Worm (Caenorhabditis elegans) whole organism, late embryonic: ENCODE measurements around the gene C40H1.9.

ENCODE experiments used
- C38D4.7 ChIP-seq: fragments of 200-800 bp; sonication (Bioruptor generic); optimal IDR thresholded peaks from 2 replicates; lab custom pipeline; 2018; ENCODE audit warnings: mild to moderate bottlenecking, missing genetic modification characterization, moderate library complexity, missing compliant biosample characterization
- T23F11.4 ChIP-seq: fragments of 200-800 bp; sonication (Bioruptor generic); optimal IDR thresholded peaks from 2 replicates; lab custom pipeline; 2018; ENCODE audit warnings: mild to moderate bottlenecking, missing genetic modification characterization, missing compliant biosample characterization
- Y22D7AL.16 ChIP-seq: sonication (generic microtip); optimal IDR thresholded peaks from 2 replicates; lab custom pipeline; 2016; ENCODE audit warnings: missing genetic modification characterization, missing compliant biosample characterization
- ahr-1 ChIP-seq: sonication (generic microtip); optimal IDR thresholded peaks from 2 replicates; lab custom pipeline; 2016; ENCODE audit warnings: missing genetic modification characterization, missing compliant biosample characterization
- ceh-14 ChIP-seq: sonication (generic microtip); optimal IDR thresholded peaks from 2 replicates; lab custom pipeline; 2016; ENCODE audit warnings: missing genotype, missing genetic modification characterization, missing compliant biosample characterization
- ceh-18 ChIP-seq: sonication (generic microtip); optimal IDR thresholded peaks from 2 replicates; lab custom pipeline; 2016; ENCODE audit warnings: missing genetic modification characterization, missing compliant biosample characterization
- ceh-22 ChIP-seq: sonication (generic microtip); optimal IDR thresholded peaks from 2 replicates; lab custom pipeline; 2017; ENCODE audit warnings: missing biosample characterization, missing genetic modification characterization
- ceh-30 ChIP-seq: fragments of 150-350 bp; optimal IDR thresholded peaks from 2 replicates; lab custom pipeline; 2014; ENCODE audit warnings: missing biosample characterization, missing genetic modification characterization
- ceh-34 ChIP-seq: sonication (generic microtip); optimal IDR thresholded peaks from 2 replicates; lab custom pipeline; 2016; ENCODE audit warnings: mild to moderate bottlenecking, missing genetic modification characterization, missing compliant biosample characterization
- ceh-48 ChIP-seq: sonication (generic microtip); optimal IDR thresholded peaks from 2 replicates; lab custom pipeline; 2016; ENCODE audit warnings: missing genetic modification characterization, inconsistent platforms, missing compliant biosample characterization
- che-1 ChIP-seq: sonication (generic microtip); optimal IDR thresholded peaks from 2 replicates; lab custom pipeline; 2016; ENCODE audit warnings: mild to moderate bottlenecking, missing genetic modification characterization, missing compliant biosample characterization
- dmd-4 ChIP-seq: sonication (generic microtip); optimal IDR thresholded peaks from 2 replicates; lab custom pipeline; 2016; ENCODE audit warnings: borderline replicate concordance, missing genetic modification characterization, missing compliant biosample characterization
- dve-1 ChIP-seq: sonication (generic microtip); optimal IDR thresholded peaks from 2 replicates; lab custom pipeline; 2017; ENCODE audit warnings: antibody characterized with exemption, mild to moderate bottlenecking, missing genetic modification characterization, missing compliant biosample characterization
- elt-2 ChIP-seq: sonication (generic microtip); optimal IDR thresholded peaks from 2 replicates; lab custom pipeline; 2016; ENCODE audit warnings: missing genetic modification reagents, missing genetic modification characterization, missing compliant biosample characterization
- elt-4 ChIP-seq: sonication (generic microtip); optimal IDR thresholded peaks from 2 replicates; lab custom pipeline; 2016; ENCODE audit warnings: missing genetic modification characterization, missing compliant biosample characterization
- ets-4 ChIP-seq: sonication (generic microtip); optimal IDR thresholded peaks from 2 replicates; lab custom pipeline; 2016; ENCODE audit warnings: missing genetic modification characterization, missing compliant biosample characterization
- eyg-1 ChIP-seq: sonication (generic microtip); optimal IDR thresholded peaks from 2 replicates; lab custom pipeline; 2016; ENCODE audit warnings: missing genotype, missing genetic modification characterization, missing compliant biosample characterization
- fax-1 ChIP-seq: sonication (generic microtip); optimal IDR thresholded peaks from 2 replicates; lab custom pipeline; 2016; ENCODE audit warnings: missing genotype, missing genetic modification characterization, missing compliant biosample characterization
- fkh-10 ChIP-seq: fragments of 150-350 bp; optimal IDR thresholded peaks from 2 replicates; lab custom pipeline; 2014; ENCODE audit warnings: missing biosample characterization, missing genetic modification reagents, missing genetic modification characterization
- hlh-13 ChIP-seq: fragments of 200-800 bp; sonication (Bioruptor generic); optimal IDR thresholded peaks from 2 replicates; lab custom pipeline; 2018; ENCODE audit warnings: mild to moderate bottlenecking, missing genetic modification characterization, missing compliant biosample characterization
- hlh-30 ChIP-seq: sonication (generic microtip); optimal IDR thresholded peaks from 2 replicates; lab custom pipeline; 2017; ENCODE audit warnings: antibody characterized with exemption, missing genetic modification characterization, missing compliant biosample characterization; ENCODE audit not compliant: insufficient read depth
- hlh-8 ChIP-seq: sonication (generic microtip); optimal IDR thresholded peaks from 2 replicates; lab custom pipeline; 2016; ENCODE audit warnings: missing genotype, missing genetic modification characterization, missing compliant biosample characterization
- lin-11 ChIP-seq: fragments of 200-800 bp; sonication (Bioruptor generic); optimal IDR thresholded peaks from 2 replicates; lab custom pipeline; 2018; ENCODE audit warnings: mild to moderate bottlenecking, missing genetic modification characterization, missing compliant biosample characterization
- madf-2 ChIP-seq: sonication (generic microtip); optimal IDR thresholded peaks from 2 replicates; lab custom pipeline; 2017; ENCODE audit warnings: missing genetic modification characterization, missing compliant biosample characterization
- mec-3 ChIP-seq: sonication (generic microtip); optimal IDR thresholded peaks from 2 replicates; lab custom pipeline; 2016; ENCODE audit warnings: borderline replicate concordance, missing genetic modification characterization, missing compliant biosample characterization
- nfya-1 ChIP-seq: sonication (generic microtip); optimal IDR thresholded peaks from 2 replicates; lab custom pipeline; 2017; ENCODE audit warnings: missing genetic modification characterization, mild to moderate bottlenecking, missing compliant biosample characterization, antibody characterized with exemption, moderate library complexity
- nhr-232 ChIP-seq: sonication (generic microtip); optimal IDR thresholded peaks from 2 replicates; lab custom pipeline; 2016; ENCODE audit warnings: missing genetic modification characterization, missing compliant biosample characterization
- odd-2 ChIP-seq: sonication (generic microtip); optimal IDR thresholded peaks from 2 replicates; lab custom pipeline; 2017; ENCODE audit warnings: antibody characterized with exemption, mild to moderate bottlenecking, missing genetic modification characterization, missing compliant biosample characterization
- pag-3 ChIP-seq: sonication (generic microtip); optimal IDR thresholded peaks from 2 replicates; lab custom pipeline; 2016; ENCODE audit warnings: missing compliant biosample characterization, missing genetic modification characterization, borderline replicate concordance
- pha-2 ChIP-seq: sonication (generic microtip); optimal IDR thresholded peaks from 2 replicates; lab custom pipeline; 2017; ENCODE audit warnings: mild to moderate bottlenecking, missing genetic modification characterization, missing compliant biosample characterization
- pha-4 ChIP-seq: fragments of 150-350 bp; optimal IDR thresholded peaks from 2 replicates; lab custom pipeline; 2018; ENCODE audit warnings: missing biosample characterization, missing genetic modification reagents, missing genetic modification characterization
- pqm-1 ChIP-seq: sonication (generic microtip); optimal IDR thresholded peaks from 2 replicates; lab custom pipeline; 2016; ENCODE audit warnings: missing genetic modification characterization, missing compliant biosample characterization
- rnt-1 ChIP-seq: sonication (generic microtip); optimal IDR thresholded peaks from 2 replicates; lab custom pipeline; 2016; ENCODE audit warnings: missing genetic modification characterization, missing compliant biosample characterization
- sdc-2 ChIP-seq: sonication (generic microtip); optimal IDR thresholded peaks from 2 replicates; lab custom pipeline; 2016; ENCODE audit warnings: missing genotype, missing genetic modification characterization, missing compliant biosample characterization
- sox-2 ChIP-seq: fragments of 200-800 bp; sonication (Bioruptor generic); IDR thresholded peaks from 2 replicates; pipeline ENCODE4 v1.3.6; 2022; ENCODE audit warnings: missing genetic modification reagents, missing genetic modification characterization, missing compliant biosample characterization
- sox-4 ChIP-seq: sonication (generic microtip); optimal IDR thresholded peaks from 2 replicates; lab custom pipeline; 2017; ENCODE audit warnings: mild to moderate bottlenecking, missing genetic modification characterization, inconsistent platforms, missing compliant biosample characterization
- tbx-7 ChIP-seq: sonication (generic microtip); optimal IDR thresholded peaks from 2 replicates; lab custom pipeline; 2016; ENCODE audit warnings: missing genotype, missing genetic modification characterization, missing compliant biosample characterization
- ttx-3 ChIP-seq: sonication (generic microtip); optimal IDR thresholded peaks from 2 replicates; lab custom pipeline; 2016; ENCODE audit warnings: missing genetic modification reagents, missing genetic modification characterization, missing compliant biosample characterization
- unc-3 ChIP-seq, 2 experiments: fragments of 200-800 bp in 1 of 2; sonication (Bioruptor generic) in 1 of 2; sonication (generic microtip) in 1 of 2; conservative IDR thresholded peaks in 1 of 2; optimal IDR thresholded peaks in 1 of 2; 2 replicates each; pipeline versions ENCODE4 v1.3.6 to Lab custom; 2016 to 2022; ENCODE audit warnings: missing compliant biosample characterization in 2 of 2, missing genetic modification characterization in 2 of 2, missing genetic modification reagents in 1 of 2
- zip-5 ChIP-seq: sonication (generic microtip); optimal IDR thresholded peaks from 2 replicates; lab custom pipeline; 2016; ENCODE audit warnings: missing genetic modification characterization, missing compliant biosample characterization

C40H1.9 gene

DNA sequence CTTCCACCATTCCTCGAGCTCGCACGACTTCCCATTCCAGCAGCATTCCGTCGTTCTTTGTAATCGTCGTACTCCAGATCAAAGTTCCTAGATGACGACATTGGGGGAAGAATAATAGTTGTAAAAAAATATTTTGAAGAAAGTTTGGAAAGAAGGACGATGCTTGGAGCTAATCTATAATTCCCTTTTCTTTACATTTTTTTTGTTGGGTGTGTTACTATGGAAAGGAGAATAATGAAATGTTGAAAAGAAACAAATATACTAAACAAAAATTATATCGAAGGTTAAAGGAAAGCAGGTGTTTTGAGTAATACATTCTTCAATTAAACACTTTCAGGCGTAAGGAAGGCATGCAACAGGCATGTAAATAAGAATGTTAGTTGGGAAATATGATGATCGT is 9.5 kb downstream of the C40H1.9 start, which contains the start of gene C40H1.3:
C40H1.3 (minus strand) TSS at position 101 of the 400 bp plus-strand sequence.
- TF ChIP-seq hlh-30 (tag; lab: Kevin White, UChicago) (no peak), fax-1 (tag; lab: Kevin White, UChicago) (no peak), hlh-8 (no peak), ceh-22 (no peak), elt-4 (tag; lab: Kevin White, UChicago) (no peak), ceh-14 (no peak), odd-2 (tag; lab: Kevin White, UChicago) (no peak), ceh-18 (tag; lab: Kevin White, UChicago) (no peak), pha-4 (tag; lab: Kevin White, UChicago) (no peak), dmd-4 (tag; lab: Kevin White, UChicago) (no peak), pha-2 (tag; lab: Kevin White, UChicago) (no peak)

DNA sequence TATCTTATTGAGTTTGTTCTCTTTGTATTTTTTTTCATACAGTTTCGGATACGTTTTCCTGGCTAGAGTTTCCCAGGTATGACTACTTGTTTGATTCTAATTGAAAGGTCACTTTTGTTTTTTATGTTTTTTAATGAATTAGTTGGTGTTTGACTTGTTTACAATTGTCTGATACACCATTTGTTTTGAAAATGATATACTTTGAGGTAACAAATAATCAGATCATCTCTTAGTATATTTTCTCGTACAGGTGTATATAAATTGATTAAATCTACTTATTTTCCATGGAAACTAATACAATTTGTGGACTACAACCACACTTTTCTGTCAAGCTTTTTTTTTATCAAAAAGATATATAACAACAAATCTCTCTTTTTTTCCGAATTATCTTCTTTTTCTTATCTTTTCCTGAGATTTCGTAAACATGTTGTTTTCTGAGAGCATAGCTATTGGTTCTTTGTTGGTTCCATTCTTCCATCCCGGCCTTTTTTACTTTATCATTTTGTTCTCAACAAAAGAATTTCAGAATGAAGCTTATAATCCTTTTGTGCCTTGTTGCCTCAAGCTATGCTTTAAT is 10.1 kb downstream of the C40H1.9 start, which contains the start of gene ttr-5:
ttr-5 (plus strand) TSS at position 527 of the 577 bp plus-strand sequence.
- TF ChIP-seq sox-4 (tag; lab: Kevin White, UChicago) (no peak), eyg-1 (tag; lab: Kevin White, UChicago) (no peak), ahr-1 (tag; lab: Kevin White, UChicago) (no peak), Y22D7AL.16 (tag; lab: Kevin White, UChicago) (no peak), lin-11 (tag; lab: Kevin White, UChicago) (no peak), ceh-30 (tag; lab: Kevin White, UChicago) (no peak), hlh-13 (no peak), ceh-48 (no peak), pag-3 (tag; lab: Kevin White, UChicago) (no peak), rnt-1 (tag; lab: Kevin White, UChicago) (no peak), ceh-34 (tag; lab: Kevin White, UChicago) (no peak), unc-3 (GFP tag; conservative IDR thresholded peaks at IDR 0.05; lab: Robert Waterston, UW) (no peak), unc-3 (tag; optimal IDR thresholded peaks at IDR 0.05; lab: Kevin White, UChicago) (no peak)
- TF ChIP-seq, all 69 proteins: peak for 0

DNA sequence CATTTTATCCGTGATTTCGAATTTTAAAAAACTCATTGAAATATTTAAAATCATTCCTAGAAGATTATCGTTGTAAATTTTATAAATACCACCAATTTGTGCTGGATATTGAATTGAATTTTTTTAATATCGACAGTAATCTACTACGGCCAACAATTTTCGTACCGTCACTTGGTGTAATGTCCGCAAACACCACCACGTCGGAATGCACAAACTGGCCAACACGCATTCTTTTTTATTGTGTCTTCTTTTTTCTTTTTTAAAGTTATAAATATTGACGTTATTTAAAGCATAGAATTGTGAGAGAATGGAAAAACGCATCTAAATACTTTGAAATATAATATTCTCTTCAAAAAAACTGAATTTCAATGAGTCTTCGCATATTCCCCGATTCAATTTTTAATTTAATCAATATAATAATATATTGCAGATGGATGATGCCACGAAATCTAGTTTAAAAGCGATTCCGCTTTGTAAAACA is 11.4 kb downstream of the C40H1.9 start, which contains the start of gene ufc-1:
ufc-1 (plus strand) TSS at position 431 of the 481 bp plus-strand sequence.
- TF ChIP-seq dmd-4 (tag; lab: Kevin White, UChicago): no peak
- no peak for TF ChIP-seq pag-3 (tag; lab: Kevin White, UChicago)
- no peak for TF ChIP-seq hlh-30 (tag; lab: Kevin White, UChicago)
- no peak for TF ChIP-seq elt-2 (tag; lab: Kevin White, UChicago)
- no peak for TF ChIP-seq ceh-22
- no peak for TF ChIP-seq mec-3 (tag; lab: Kevin White, UChicago)
- TF ChIP-seq che-1 (tag; lab: Kevin White, UChicago): no peak
- TF ChIP-seq rnt-1 (tag; lab: Kevin White, UChicago): no peak
- no peak for TF ChIP-seq ets-4 (tag; lab: Kevin White, UChicago)
- TF ChIP-seq hlh-13: no peak
- no peak for TF ChIP-seq unc-3 (GFP tag; conservative IDR thresholded peaks at IDR 0.05; lab: Robert Waterston, UW)
- TF ChIP-seq unc-3 (tag; optimal IDR thresholded peaks at IDR 0.05; lab: Kevin White, UChicago): no peak

DNA sequence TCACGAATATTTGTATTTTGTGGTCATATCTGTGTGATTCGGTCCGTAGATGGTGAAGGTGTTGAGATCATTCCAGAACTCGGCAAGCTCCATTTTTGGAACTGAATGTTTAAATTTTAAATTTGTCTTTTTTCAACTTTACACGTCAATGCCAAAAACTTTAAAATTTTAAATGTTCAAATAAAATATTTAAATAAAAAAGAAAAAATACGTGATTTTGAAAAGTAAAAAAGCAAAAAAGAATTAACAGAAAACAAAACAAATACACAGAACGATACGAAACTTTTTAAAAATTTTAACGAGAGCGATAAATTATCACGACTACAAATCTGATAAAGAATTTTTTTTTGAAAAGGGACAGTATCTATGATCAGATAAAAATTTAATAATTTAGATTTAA is 14.4 kb downstream of the C40H1.9 start, which contains the start of gene elo-4:
elo-4 (minus strand) TSS at position 101 of the 400 bp plus-strand sequence.
- no peak for TF ChIP-seq ahr-1 (tag; lab: Kevin White, UChicago)

DNA sequence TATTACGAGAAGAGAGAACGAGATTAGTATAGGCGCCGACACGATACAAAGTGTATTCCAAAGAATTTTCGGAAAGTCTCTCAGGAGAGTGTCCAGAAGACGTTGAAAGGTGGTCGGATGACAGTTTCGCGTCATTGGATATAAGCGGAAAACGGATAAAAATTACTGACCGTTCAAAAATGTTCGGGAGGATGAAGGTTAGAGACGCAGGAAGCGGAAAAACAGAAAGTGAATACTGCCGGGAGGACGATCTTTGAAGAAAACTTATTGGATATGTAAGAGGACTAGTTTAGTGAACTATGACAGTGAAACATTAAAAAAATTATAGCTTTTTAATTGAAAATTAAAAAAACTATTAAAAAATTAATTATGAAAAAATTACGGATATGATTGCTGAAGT is 15.3 kb downstream of the C40H1.9 start:
- TF ChIP-seq eyg-1 (tag; lab: Kevin White, UChicago): no peak
- TF ChIP-seq pag-3 (tag; lab: Kevin White, UChicago): no peak
- TF ChIP-seq C38D4.7 (GFP tag; lab: Kevin White, UChicago): no peak
- TF ChIP-seq nfya-1 (tag; lab: Kevin White, UChicago): no peak
- no peak for TF ChIP-seq fkh-10
- TF ChIP-seq dve-1 (tag; lab: Kevin White, UChicago): no peak
- no peak for TF ChIP-seq sox-2 (GFP tag; lab: Robert Waterston, UW)
- no peak for TF ChIP-seq madf-2
- TF ChIP-seq Y22D7AL.16 (tag; lab: Kevin White, UChicago): no peak
- no peak for TF ChIP-seq rnt-1 (tag; lab: Kevin White, UChicago)
- TF ChIP-seq tbx-7 (tag; lab: Kevin White, UChicago): no peak
- TF ChIP-seq nhr-232: no peak
- TF ChIP-seq hlh-13: no peak
- TF ChIP-seq pqm-1 (tag; lab: Kevin White, UChicago): no peak
- no peak for TF ChIP-seq odd-2 (tag; lab: Kevin White, UChicago)
- no peak for TF ChIP-seq ttx-3 (tag; lab: Kevin White, UChicago)
- no peak for TF ChIP-seq sdc-2 (tag; lab: Kevin White, UChicago)
- no peak for TF ChIP-seq zip-5
- no peak for TF ChIP-seq T23F11.4
